Fruit fly (Drosophila melanogaster) whole organism, prepupa: ENCODE data around the gene CheB38b.

Experiments used
- CG34406 ChIP-seq: fragments of 200-800 bp; sonication (Bioruptor generic); optimal IDR thresholded peaks from 3 replicates; lab custom pipeline; 2016; ENCODE audit warnings: missing biosample characterization, missing genetic modification characterization
- CG4318 ChIP-seq: fragments of 200-800 bp; sonication (Bioruptor generic); optimal IDR thresholded peaks from 3 replicates; lab custom pipeline; 2017; ENCODE audit warnings: missing biosample characterization, mild to moderate bottlenecking, missing genetic modification characterization
- Gug ChIP-seq: fragments of 200-800 bp; sonication (Bioruptor generic); IDR thresholded peaks from 2 replicates; pipeline ENCODE4 v1.3.6; 2022; ENCODE audit warnings: missing biosample characterization, missing genetic modification characterization
- Hr38 ChIP-seq: sonication (Bioruptor generic); optimal IDR thresholded peaks from 2 replicates; lab custom pipeline; 2016; ENCODE audit warnings: missing biosample characterization, missing genetic modification characterization
- Lpt ChIP-seq: fragments of 200-800 bp; sonication (Bioruptor generic); optimal IDR thresholded peaks from 3 replicates; lab custom pipeline; 2016; ENCODE audit warnings: missing biosample characterization, missing genetic modification characterization
- Met ChIP-seq: fragments of 200-800 bp; sonication (Bioruptor generic); optimal IDR thresholded peaks from 3 replicates; lab custom pipeline; 2016; ENCODE audit warnings: missing biosample characterization, missing genetic modification characterization
- Sox15 ChIP-seq: fragments of 200-800 bp; sonication (Bioruptor generic); optimal IDR thresholded peaks from 3 replicates; lab custom pipeline; 2016; ENCODE audit warnings: missing biosample characterization, missing genetic modification characterization
- esn ChIP-seq: fragments of 200-800 bp; sonication (Bioruptor generic); optimal IDR thresholded peaks from 2 replicates; lab custom pipeline; 2016; ENCODE audit warnings: missing biosample characterization, mild to moderate bottlenecking, missing genetic modification characterization, moderate library complexity
- net ChIP-seq: fragments of 200-800 bp; sonication (Bioruptor generic); optimal IDR thresholded peaks from 3 replicates; lab custom pipeline; 2016; ENCODE audit warnings: missing biosample characterization, missing genetic modification characterization
- pdm3 ChIP-seq: fragments of 200-800 bp; sonication (Bioruptor generic); optimal IDR thresholded peaks from 3 replicates; lab custom pipeline; 2016; ENCODE audit warnings: missing biosample characterization, missing genetic modification characterization
- vri ChIP-seq: fragments of 200-800 bp; sonication (Bioruptor generic); optimal IDR thresholded peaks from 3 replicates; lab custom pipeline; 2016; ENCODE audit warnings: missing biosample characterization, mild to moderate bottlenecking, missing genetic modification characterization

DNA sequence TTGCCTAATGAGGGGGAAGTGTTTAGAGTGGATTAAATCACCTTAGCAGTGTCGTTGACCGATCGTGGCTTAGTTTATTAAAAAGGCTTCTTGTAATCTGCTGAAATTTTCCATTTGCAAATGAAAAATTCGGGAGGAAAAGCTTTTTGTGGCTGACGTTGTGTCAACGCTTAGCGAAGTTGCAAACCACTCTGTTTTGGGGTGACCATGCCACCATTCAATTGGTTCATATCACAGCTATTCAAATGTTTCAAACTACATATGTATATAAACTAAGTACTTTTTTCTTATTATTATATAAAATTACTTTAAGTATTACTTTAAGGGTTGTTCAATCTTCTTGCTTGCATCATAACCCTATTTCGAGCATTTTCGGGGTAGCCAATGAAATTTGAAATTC lies 34.5 kb upstream of the CheB38b start:
- no peak for TF ChIP-seq vri
- no peak for TF ChIP-seq CG34406 (GFP tag; lab: Kevin White, UChicago)
- TF ChIP-seq Sox15 (GFP tag; lab: Kevin White, UChicago), result no peak
- TF ChIP-seq net (GFP tag; lab: Kevin White, UChicago), result no peak
- no peak for TF ChIP-seq pdm3 (GFP tag; lab: Kevin White, UChicago)
- TF ChIP-seq Hr38 (GFP tag; lab: Kevin White, UChicago), result no peak
- TF ChIP-seq CG4318 (GFP tag; lab: Kevin White, UChicago), result no peak
- TF ChIP-seq Lpt (GFP tag; lab: Kevin White, UChicago), result no peak
- no peak for TF ChIP-seq Gug (GFP tag; lab: Robert Waterston, UW)
- no peak for TF ChIP-seq esn (GFP tag; lab: Kevin White, UChicago)
- TF ChIP-seq Met (GFP tag; lab: Kevin White, UChicago), result no peak
